Worm (Caenorhabditis elegans) whole organism, L1 larva: ENCODE measurements around the gene clec-149.
A peak's percentile ranks its signal among the peaks of the same experiment; 100 is the strongest.

ENCODE experiments used
- F16B12.6 ChIP-seq: fragments of 150-350 bp; optimal IDR thresholded peaks from 2 replicates; lab custom pipeline; 2014; ENCODE audit warnings: missing biosample characterization, missing genetic modification characterization
- aha-1 ChIP-seq: fragments of 150-350 bp; optimal IDR thresholded peaks from 2 replicates; lab custom pipeline; 2014; ENCODE audit warnings: missing biosample characterization, missing genetic modification characterization
- ama-1 ChIP-seq: fragments of 150-350 bp; optimal IDR thresholded peaks from 2 replicates; lab custom pipeline; 2014
- ceh-8 ChIP-seq: fragments of 200-800 bp; sonication (Bioruptor generic); optimal IDR thresholded peaks from 2 replicates; lab custom pipeline; 2018; ENCODE audit warnings: mild to moderate bottlenecking, missing genetic modification characterization, moderate library complexity, missing compliant biosample characterization
- ceh-90 ChIP-seq: sonication (generic microtip); optimal IDR thresholded peaks from 2 replicates; lab custom pipeline; 2016; ENCODE audit warnings: missing genetic modification characterization, missing compliant biosample characterization
- efl-1 ChIP-seq, 4 experiments: fragments of 150-350 bp; optimal IDR thresholded peaks in 3 of 4; peaks in 1 of 4; 1 replicate in 1 of 4; 2 replicates in 3 of 4; lab custom pipeline; 2014; ENCODE audit warnings: missing biosample characterization in 2 of 4, missing genetic modification characterization in 2 of 4, missing genetic modification reagents in 2 of 4
- efl-3 ChIP-seq: fragments of 200-800 bp; sonication (Bioruptor generic); optimal IDR thresholded peaks from 2 replicates; lab custom pipeline; 2018; ENCODE audit warnings: mild to moderate bottlenecking, missing genetic modification characterization, missing compliant biosample characterization
- egl-13 ChIP-seq: sonication (generic microtip); optimal IDR thresholded peaks from 2 replicates; lab custom pipeline; 2016; ENCODE audit warnings: missing genotype, missing genetic modification reagents, missing genetic modification characterization, missing compliant biosample characterization
- elt-3 ChIP-seq, 6 experiments: fragments of 150-350 bp in 1 of 6; sonication (generic microtip); optimal IDR thresholded peaks; 2 replicates each; lab custom pipeline; 2017 to 2018; ENCODE audit warnings: missing biosample characterization in 6 of 6, missing genetic modification characterization in 6 of 6, inconsistent platforms in 1 of 6
- ets-5 ChIP-seq: fragments of 200-800 bp; sonication (Bioruptor generic); IDR thresholded peaks from 2 replicates; pipeline ENCODE4 v1.3.6; 2022; ENCODE audit warnings: missing genetic modification characterization, missing compliant biosample characterization
- fkh-4 ChIP-seq: sonication (generic microtip); optimal IDR thresholded peaks from 2 replicates; lab custom pipeline; 2016; ENCODE audit warnings: missing compliant biosample characterization, missing genetic modification characterization, borderline replicate concordance
- fkh-8 ChIP-seq: sonication (generic microtip); optimal IDR thresholded peaks from 2 replicates; lab custom pipeline; 2016; ENCODE audit warnings: mild to moderate bottlenecking, missing genetic modification characterization, missing compliant biosample characterization
- hpl-2 ChIP-seq: fragments of 150-350 bp; optimal IDR thresholded peaks from 2 replicates; lab custom pipeline; 2014; ENCODE audit warnings: missing biosample characterization, missing genetic modification reagents, missing genetic modification characterization
- irx-1 ChIP-seq: sonication (generic microtip); optimal IDR thresholded peaks from 2 replicates; lab custom pipeline; 2016; ENCODE audit warnings: missing genetic modification characterization, missing compliant biosample characterization
- isw-1 ChIP-seq: fragments of 200-800 bp; sonication (Bioruptor generic); IDR thresholded peaks from 2 replicates; pipeline ENCODE4 v1.3.6; 2022; ENCODE audit warnings: missing genetic modification characterization, missing compliant biosample characterization
- jun-1 ChIP-seq: fragments of 150-350 bp; optimal IDR thresholded peaks from 2 replicates; lab custom pipeline; 2014; ENCODE audit warnings: missing biosample characterization, missing genetic modification reagents, missing genetic modification characterization
- lin-35 ChIP-seq, 2 experiments: fragments of 150-350 bp; optimal IDR thresholded peaks; 2 replicates each; lab custom pipeline; 2014; ENCODE audit warnings: missing biosample characterization in 2 of 2, missing genetic modification characterization in 2 of 2, missing genetic modification reagents in 2 of 2
- lin-39 ChIP-seq: fragments of 150-350 bp; optimal IDR thresholded peaks from 2 replicates; lab custom pipeline; 2014; ENCODE audit warnings: missing biosample characterization, missing genetic modification reagents, missing genetic modification characterization
- lsy-2 ChIP-seq, 2 experiments: fragments of 150-350 bp; optimal IDR thresholded peaks; 2 replicates each; lab custom pipeline; 2014; ENCODE audit warnings: missing biosample characterization in 2 of 2, missing genetic modification characterization in 2 of 2
- mep-1 ChIP-seq: fragments of 150-350 bp; optimal IDR thresholded peaks from 2 replicates; lab custom pipeline; 2014; ENCODE audit warnings: missing biosample characterization, missing genetic modification characterization
- nhr-19 ChIP-seq: fragments of 200-800 bp; sonication (Bioruptor generic); conservative IDR thresholded peaks from 2 replicates; pipeline ENCODE4 v1.3.6; 2022; ENCODE audit warnings: missing genetic modification characterization, missing compliant biosample characterization
- nhr-20 ChIP-seq: sonication (generic microtip); optimal IDR thresholded peaks from 2 replicates; lab custom pipeline; 2016; ENCODE audit warnings: mild to moderate bottlenecking, missing genetic modification characterization, missing compliant biosample characterization
- nhr-47 ChIP-seq: sonication (generic microtip); optimal IDR thresholded peaks from 2 replicates; lab custom pipeline; 2016; ENCODE audit warnings: mild to moderate bottlenecking, missing genetic modification characterization, moderate library complexity, missing compliant biosample characterization
- nhr-76 ChIP-seq: sonication (generic microtip); optimal IDR thresholded peaks from 2 replicates; lab custom pipeline; 2017; ENCODE audit warnings: missing biosample characterization, missing genetic modification characterization
- nhr-85 ChIP-seq: sonication (generic microtip); peaks from one replicate; lab custom pipeline; 2016; ENCODE audit warnings: missing genetic modification characterization, inconsistent platforms, missing compliant biosample characterization
- nhr-90 ChIP-seq: sonication (generic microtip); optimal IDR thresholded peaks from 2 replicates; lab custom pipeline; 2016; ENCODE audit warnings: mild to moderate bottlenecking, missing genetic modification characterization, missing compliant biosample characterization; ENCODE audit not compliant: poor library complexity
- pag-3 ChIP-seq: sonication (generic microtip); optimal IDR thresholded peaks from 2 replicates; lab custom pipeline; 2017; ENCODE audit warnings: missing genetic modification characterization, mild to moderate bottlenecking, missing compliant biosample characterization, antibody characterized with exemption, borderline replicate concordance; ENCODE audit not compliant: insufficient read depth
- pqm-1 ChIP-seq: sonication (generic microtip); optimal IDR thresholded peaks from 3 replicates; lab custom pipeline; 2017; ENCODE audit warnings: missing biosample characterization, missing genetic modification characterization
- rnt-1 ChIP-seq: sonication (generic microtip); optimal IDR thresholded peaks from 2 replicates; lab custom pipeline; 2016; ENCODE audit warnings: mild to moderate bottlenecking, missing genetic modification characterization, moderate library complexity, missing compliant biosample characterization
- skn-1 ChIP-seq: fragments of 150-350 bp; optimal IDR thresholded peaks from 2 replicates; lab custom pipeline; 2014; ENCODE audit warnings: missing biosample characterization, missing genetic modification characterization
- snpc-4 ChIP-seq: fragments of 150-350 bp; optimal IDR thresholded peaks from 2 replicates; lab custom pipeline; 2014; ENCODE audit warnings: missing biosample characterization, missing genetic modification characterization
- snu-23 ChIP-seq: sonication (generic microtip); optimal IDR thresholded peaks from 2 replicates; lab custom pipeline; 2016; ENCODE audit warnings: missing genetic modification characterization, missing compliant biosample characterization
- tbx-2 ChIP-seq: sonication (generic microtip); optimal IDR thresholded peaks from 2 replicates; lab custom pipeline; 2016; ENCODE audit warnings: missing genetic modification characterization, missing compliant biosample characterization
- tlp-1 ChIP-seq: fragments of 150-350 bp; optimal IDR thresholded peaks from 2 replicates; lab custom pipeline; 2014; ENCODE audit warnings: missing biosample characterization, missing genetic modification characterization
- vab-15 ChIP-seq: sonication (generic microtip); optimal IDR thresholded peaks from 2 replicates; lab custom pipeline; 2017; ENCODE audit warnings: missing genotype, mild to moderate bottlenecking, missing genetic modification characterization, missing compliant biosample characterization
- xbp-1 ChIP-seq: sonication (generic microtip); optimal IDR thresholded peaks from 2 replicates; lab custom pipeline; 2016; ENCODE audit warnings: missing genetic modification characterization, missing compliant biosample characterization
- zag-1 ChIP-seq: fragments of 150-350 bp; optimal IDR thresholded peaks from 2 replicates; lab custom pipeline; 2014; ENCODE audit warnings: missing biosample characterization, missing genetic modification characterization
- ztf-4 ChIP-seq: fragments of 150-350 bp; optimal IDR thresholded peaks from 2 replicates; lab custom pipeline; 2014; ENCODE audit warnings: missing biosample characterization, missing genetic modification characterization

The clec-149 gene

DNA sequence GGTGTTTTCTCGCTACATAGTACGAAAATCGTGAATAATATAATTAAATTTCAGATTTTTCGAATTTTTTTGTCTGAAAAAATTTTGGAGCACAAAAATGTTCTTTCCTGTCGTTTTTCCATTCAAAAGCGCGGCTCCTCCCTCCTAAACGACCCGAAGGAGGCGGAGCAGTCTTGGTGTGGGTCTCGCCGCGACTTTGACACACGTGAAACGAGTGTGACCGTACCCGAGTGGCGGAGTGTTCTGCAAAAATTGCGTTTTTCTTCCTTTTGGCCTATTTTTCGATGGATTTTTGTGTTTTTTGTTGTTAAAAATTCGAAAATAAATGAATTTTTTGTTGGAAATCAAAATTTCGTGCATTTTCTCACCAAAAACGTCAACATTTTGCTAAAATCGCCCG lies 29.4 kb upstream of the clec-149 start, which contains the start of gene snt-2 (continued):
- peak; percentile 18 for TF ChIP-seq ceh-90 (tag; lab: Kevin White, UChicago)
- TF ChIP-seq rnt-1 (tag; lab: Kevin White, UChicago), result peak; percentile 89
- TF ChIP-seq tlp-1, result no peak
- no peak for TF ChIP-seq ets-5 (GFP tag; lab: Robert Waterston, UW)
- peak; percentile 24 for TF ChIP-seq vab-15 (tag; lab: Kevin White, UChicago)
- TF ChIP-seq F16B12.6 (tag; lab: Kevin White, UChicago), result peak; percentile 44
- peak; percentile 84 for TF ChIP-seq fkh-8
- TF ChIP-seq tbx-2 (tag; lab: Kevin White, UChicago), result peak; percentile 82
- TF ChIP-seq pag-3 (tag; lab: Kevin White, UChicago), result no peak
- no peak for TF ChIP-seq zag-1 (tag; lab: Kevin White, UChicago)
- TF ChIP-seq ama-1 (lab: Kevin White, UChicago), result no peak
- TF ChIP-seq elt-3 (tag; optimal IDR thresholded peaks at IDR 0.05; lab: Kevin White, UChicago), result peak in 2 of 6 experiments; percentile 37 to 44
- TF ChIP-seq pqm-1 (tag; lab: Kevin White, UChicago), result no peak
- peak; percentile 26 for TF ChIP-seq hpl-2
- TF ChIP-seq ceh-8, result no peak
- TF ChIP-seq snu-23 (GFP tag; lab: Kevin White, UChicago), result peak; percentile 88
- peak; percentile 16 for TF ChIP-seq ztf-4 (tag; lab: Kevin White, UChicago)
- TF ChIP-seq efl-3 (GFP tag; lab: Kevin White, UChicago), result no peak
- peak; percentile 71 for TF ChIP-seq xbp-1
- TF ChIP-seq irx-1 (tag; lab: Kevin White, UChicago), result peak; percentile 76
- peak; percentile 85 for TF ChIP-seq nhr-47
- TF ChIP-seq snpc-4, result peak; percentile 43
- TF ChIP-seq fkh-4 (tag; lab: Kevin White, UChicago), result peak; percentile 27
- peak; percentile 76 for TF ChIP-seq nhr-90 (tag; lab: Kevin White, UChicago)
- peak; percentile 78 for TF ChIP-seq isw-1
- peak; percentile 40 for TF ChIP-seq lin-39 (tag; lab: Kevin White, UChicago)
- TF ChIP-seq nhr-76, result no peak
- peak; percentile 77 for TF ChIP-seq nhr-19

DNA sequence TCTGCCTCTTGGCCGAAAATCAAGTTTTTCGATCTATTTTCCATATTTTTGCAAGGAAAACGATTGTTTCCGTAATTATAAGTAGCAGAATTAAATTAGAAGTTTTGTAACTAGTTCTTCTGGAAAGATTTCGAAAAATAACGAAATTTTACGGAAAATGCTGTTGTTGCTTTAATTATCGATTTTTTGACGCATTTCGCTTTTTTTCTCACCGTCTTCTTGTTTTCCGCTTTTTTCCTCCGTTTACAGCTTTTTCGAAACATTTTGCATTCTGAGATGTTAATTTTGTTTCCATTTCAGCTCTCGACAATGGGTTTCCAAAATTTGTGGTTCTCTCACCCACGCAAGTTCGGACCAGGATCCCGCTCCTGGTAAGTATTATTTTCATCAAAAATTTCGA lies 29.0 kb upstream of the clec-149 start, which contains the start of gene rps-29:
Gene rps-29 (plus strand): TSS at position 301 of the 400 bp plus-strand sequence.
- peak; percentile 40 for TF ChIP-seq irx-1 (tag; lab: Kevin White, UChicago)
- no peak for TF ChIP-seq jun-1 (tag; lab: Kevin White, UChicago)
- TF ChIP-seq nhr-85 (tag; lab: Kevin White, UChicago), result peak; percentile 11

DNA sequence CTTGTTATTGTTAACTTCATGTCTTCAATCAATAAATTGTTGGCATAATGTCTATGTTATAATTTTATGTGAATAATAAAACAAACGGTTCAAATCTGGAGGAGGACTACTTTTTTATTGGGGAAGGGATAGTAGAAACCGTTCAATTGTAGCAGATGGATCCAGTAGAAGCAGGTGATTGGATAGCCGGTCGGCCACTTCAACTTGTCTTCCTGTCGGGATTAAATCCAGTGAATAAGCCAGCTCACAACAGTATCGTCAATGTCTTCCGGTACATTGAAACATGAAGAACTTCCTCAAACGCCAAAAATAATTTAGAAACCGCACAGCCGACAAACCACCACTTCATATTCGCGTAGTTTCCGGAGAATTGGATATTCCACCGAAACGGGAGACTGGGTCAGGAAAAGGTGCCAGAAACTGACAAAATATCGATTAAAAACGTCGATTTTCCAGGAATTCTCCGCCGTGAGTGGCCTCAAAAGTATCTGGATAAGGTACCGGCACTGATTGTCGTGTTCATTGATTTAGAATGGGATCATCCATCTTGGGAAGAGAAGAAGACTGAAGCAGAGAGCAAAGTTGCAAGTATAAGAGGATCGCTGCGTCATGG lies 27.9 kb upstream of the clec-149 start, which contains the start of gene trpp-11:
Gene trpp-11 (plus strand): TSS at position 153 of the 613 bp plus-strand sequence.
- no peak for TF ChIP-seq nhr-20 (tag; lab: Kevin White, UChicago)
- peak in 1 of 2 experiments; percentile 24 for TF ChIP-seq lsy-2 (tag; optimal IDR thresholded peaks at IDR 0.05; lab: Kevin White, UChicago)
- no peak for TF ChIP-seq egl-13
- TF ChIP-seq, all 84 proteins: peak for 1

DNA sequence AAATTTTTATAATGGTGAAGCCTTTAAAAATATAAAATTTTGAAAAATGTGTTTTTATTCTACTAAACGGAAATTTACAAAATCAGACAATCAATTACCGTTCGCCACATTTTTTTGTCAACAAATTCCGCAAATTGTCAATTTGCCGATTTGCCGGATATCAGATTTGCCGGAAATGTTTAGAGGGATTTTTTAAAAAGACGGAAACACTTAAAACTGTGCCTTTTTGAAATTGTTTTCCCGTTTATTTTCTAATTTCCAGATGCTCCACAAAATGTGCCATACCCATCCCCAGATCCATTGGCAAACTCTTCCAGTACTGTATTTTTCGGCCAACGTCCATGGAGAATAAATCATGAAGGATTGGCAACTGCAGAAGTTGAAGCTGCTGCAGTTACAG lies 25.5 kb upstream of the clec-149 start:
- TF ChIP-seq skn-1 (tag; lab: Kevin White, UChicago) (no peak), aha-1 (tag; lab: Kevin White, UChicago) (no peak), nhr-20 (tag; lab: Kevin White, UChicago) (no peak), mep-1 (tag; lab: Kevin White, UChicago) (no peak), efl-1 (optimal IDR thresholded peaks at IDR 0.05; lab: Kevin White, UChicago) (no peak), efl-1 (GFP tag; optimal IDR thresholded peaks at IDR 0.05 in 1 of 2; lab: Kevin White, UChicago) (peak in 1 of 2 experiments; percentile 53), snpc-4 (no peak), lin-35 (GFP tag; optimal IDR thresholded peaks at IDR 0.05; lab: Kevin White, UChicago) (no peak)
